Fruit fly (Drosophila melanogaster) whole organism, wandering third instar larva: ENCODE data around the gene flw.

ENCODE experiments used
- Abd-B ChIP-seq: fragments of >200 bp; optimal IDR thresholded peaks from 2 replicates; lab custom pipeline; 2017; ENCODE audit warnings: missing biosample characterization, missing genetic modification characterization
- CG32264 ChIP-seq: fragments of 200-800 bp; sonication (Bioruptor generic); optimal IDR thresholded peaks from 2 replicates; lab custom pipeline; 2016; ENCODE audit warnings: missing biosample characterization, missing genetic modification characterization
- CG9705 ChIP-seq: fragments of 200-800 bp; sonication (Bioruptor generic); optimal IDR thresholded peaks from 2 replicates; lab custom pipeline; 2018; ENCODE audit warnings: missing biosample characterization, mild to moderate bottlenecking, missing genetic modification characterization
- GATAd ChIP-seq: sonication (Bioruptor generic); optimal IDR thresholded peaks from 2 replicates; lab custom pipeline; 2016; ENCODE audit warnings: missing biosample characterization, missing genetic modification characterization
- HLH106 ChIP-seq: fragments of 200-800 bp; optimal IDR thresholded peaks from 3 replicates; lab custom pipeline; 2019; ENCODE audit warnings: missing biosample characterization, mild to moderate bottlenecking, missing genetic modification characterization, moderate library complexity
- Hnf4 ChIP-seq: fragments of 200-800 bp; sonication (Bioruptor generic); optimal IDR thresholded peaks from 2 replicates; lab custom pipeline; 2016; ENCODE audit warnings: missing biosample characterization, mild to moderate bottlenecking, missing genetic modification characterization
- Hr78 ChIP-seq: fragments of >200 bp; optimal IDR thresholded peaks from 2 replicates; lab custom pipeline; 2017; ENCODE audit warnings: missing biosample characterization, missing genetic modification characterization
- Hr83 ChIP-seq: fragments of 200-300 bp; sonication (Bioruptor generic); optimal IDR thresholded peaks from 2 replicates; lab custom pipeline; 2016; ENCODE audit warnings: missing biosample characterization, mild to moderate bottlenecking, missing genetic modification characterization, moderate library complexity; ENCODE audit not compliant: poor library complexity, severe bottlenecking
- Mio ChIP-seq: sonication (Bioruptor generic); optimal IDR thresholded peaks from 2 replicates; lab custom pipeline; 2016; ENCODE audit warnings: missing biosample characterization, missing genetic modification characterization
- Myc ChIP-seq: fragments of >200 bp; optimal IDR thresholded peaks from 2 replicates; lab custom pipeline; 2017
- OdsH ChIP-seq: fragments of 200-800 bp; sonication (Bioruptor generic); optimal IDR thresholded peaks from 2 replicates; lab custom pipeline; 2016; ENCODE audit warnings: missing biosample characterization, mild to moderate bottlenecking, missing genetic modification characterization
- Rel ChIP-seq, 2 experiments: fragments of 200-800 bp; sonication (Bioruptor generic) in 1 of 2; optimal IDR thresholded peaks; 2 replicates in 1 of 2; 3 replicates in 1 of 2; lab custom pipeline; 2016 to 2019; ENCODE audit warnings: mild to moderate bottlenecking in 2 of 2, missing biosample characterization in 2 of 2, missing genetic modification characterization in 2 of 2, moderate library complexity in 1 of 2
- Sp1 ChIP-seq: fragments of 200-800 bp; sonication (Bioruptor generic); optimal IDR thresholded peaks from 3 replicates; lab custom pipeline; 2019; ENCODE audit warnings: missing biosample characterization, mild to moderate bottlenecking, missing genetic modification characterization, moderate library complexity
- Vsx2 ChIP-seq: fragments of 200-300, 225-300 bp; sonication (Bioruptor generic); optimal IDR thresholded peaks from 2 replicates; lab custom pipeline; 2018; ENCODE audit warnings: missing biosample characterization, missing genetic modification characterization; ENCODE audit not compliant: partially characterized antibody
- br ChIP-seq: fragments of 200-800 bp; sonication (Bioruptor generic); optimal IDR thresholded peaks from 2 replicates; lab custom pipeline; 2016; ENCODE audit warnings: missing biosample characterization, missing genetic modification characterization
- brk ChIP-seq: fragments of 200-800 bp; sonication (Bioruptor generic); optimal IDR thresholded peaks from 2 replicates; lab custom pipeline; 2016; ENCODE audit warnings: missing biosample characterization, mild to moderate bottlenecking, missing genetic modification characterization
- dl ChIP-seq, 2 experiments: fragments of 175-275, 200-275 bp in 1 of 2; fragments of 200-275 bp in 1 of 2; sonication (Bioruptor generic); optimal IDR thresholded peaks; lab custom pipeline; 2018; ENCODE audit warnings: mild to moderate bottlenecking in 2 of 2, missing biosample characterization in 2 of 2, missing genetic modification characterization in 2 of 2, moderate library complexity in 2 of 2; ENCODE audit not compliant: partially characterized antibody in 2 of 2, insufficient read depth in 1 of 2
- dsf ChIP-seq: sonication (Bioruptor generic); optimal IDR thresholded peaks from 2 replicates; lab custom pipeline; 2016; ENCODE audit warnings: missing biosample characterization, missing genetic modification characterization, borderline replicate concordance
- ey ChIP-seq: fragments of 200-800 bp; sonication (Bioruptor generic); optimal IDR thresholded peaks from 2 replicates; lab custom pipeline; 2016; ENCODE audit warnings: missing biosample characterization, missing genetic modification characterization
- foxo ChIP-seq, 2 experiments: fragments of 200-800 bp; sonication (Bioruptor generic); optimal IDR thresholded peaks; 2 replicates in 1 of 2; 3 replicates in 1 of 2; lab custom pipeline; 2016 to 2017; ENCODE audit warnings: missing biosample characterization in 2 of 2, missing genetic modification characterization in 2 of 2
- fru ChIP-seq: fragments of 200-800 bp; sonication (Bioruptor generic); optimal IDR thresholded peaks from 3 replicates; lab custom pipeline; 2016; ENCODE audit warnings: missing biosample characterization, mild to moderate bottlenecking, missing genetic modification characterization
- pan ChIP-seq: fragments of >200 bp; optimal IDR thresholded peaks from 2 replicates; lab custom pipeline; 2017
- rgr ChIP-seq: fragments of 200-800 bp; sonication (Bioruptor generic); optimal IDR thresholded peaks from 3 replicates; lab custom pipeline; 2016; ENCODE audit warnings: missing biosample characterization, mild to moderate bottlenecking, missing genetic modification characterization
- sage ChIP-seq: fragments of 200-800 bp; sonication (Bioruptor generic); optimal IDR thresholded peaks from 2 replicates; lab custom pipeline; 2016; ENCODE audit warnings: missing biosample characterization, mild to moderate bottlenecking, missing genetic modification characterization
- tai ChIP-seq: sonication (Bioruptor generic); optimal IDR thresholded peaks from 2 replicates; lab custom pipeline; 2016; ENCODE audit warnings: missing biosample characterization, missing genetic modification characterization
- usp ChIP-seq: fragments of >200 bp; optimal IDR thresholded peaks from 2 replicates; lab custom pipeline; 2017; ENCODE audit warnings: missing biosample characterization, missing genetic modification characterization
- woc ChIP-seq: sonication (Bioruptor generic); optimal IDR thresholded peaks from 2 replicates; lab custom pipeline; 2016; ENCODE audit warnings: missing biosample characterization, mild to moderate bottlenecking, missing genetic modification characterization

The flw gene

DNA sequence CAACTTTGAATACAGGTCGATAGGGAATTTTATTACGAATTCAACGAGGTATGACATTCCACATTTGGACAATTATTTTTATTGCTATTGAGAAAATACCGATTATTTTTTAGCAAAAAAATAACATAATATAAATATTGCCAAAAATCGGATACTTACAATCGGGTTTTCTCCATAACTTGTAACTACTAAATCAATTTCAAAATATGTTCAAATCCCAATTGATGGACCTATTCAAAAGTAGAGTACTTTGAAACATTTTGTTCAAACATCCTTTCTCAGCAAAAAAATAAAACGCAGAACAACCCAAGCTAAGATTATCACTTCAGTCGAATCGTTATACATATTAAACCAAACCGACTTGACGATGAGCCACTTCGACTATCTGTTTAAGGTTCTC is 31.4 kb downstream of the flw start, which contains the start of gene RabX2:
Gene RabX2, plus strand, starts transcription at position 301 of the 400 bp plus-strand sequence.
- no peak for TF ChIP-seq dl (GFP tag; optimal IDR thresholded peaks at IDR 0.05; lab: Kevin White, UChicago; ENCODE audit: insufficient read depth in 1 of 2, partially characterized antibody in 2 of 2)
- TF ChIP-seq usp (GFP tag; lab: Kevin White, UChicago): no peak
- no peak for TF ChIP-seq OdsH (GFP tag; lab: Kevin White, UChicago)
- TF ChIP-seq woc (GFP tag; lab: Kevin White, UChicago): no peak
- no peak for TF ChIP-seq Sp1
- TF ChIP-seq ey: no peak
- no peak for TF ChIP-seq CG9705
- TF ChIP-seq br: no peak
- no peak for TF ChIP-seq Myc (lab: Kevin White, UChicago)
- TF ChIP-seq Hnf4 (GFP tag; lab: Kevin White, UChicago): no peak
- no peak for TF ChIP-seq Mio (GFP tag; lab: Kevin White, UChicago)
- TF ChIP-seq Abd-B (GFP tag; lab: Kevin White, UChicago): no peak
- no peak for TF ChIP-seq CG32264 (GFP tag; lab: Kevin White, UChicago)
- TF ChIP-seq sage: no peak
- TF ChIP-seq, all 38 proteins: peak for 0

DNA sequence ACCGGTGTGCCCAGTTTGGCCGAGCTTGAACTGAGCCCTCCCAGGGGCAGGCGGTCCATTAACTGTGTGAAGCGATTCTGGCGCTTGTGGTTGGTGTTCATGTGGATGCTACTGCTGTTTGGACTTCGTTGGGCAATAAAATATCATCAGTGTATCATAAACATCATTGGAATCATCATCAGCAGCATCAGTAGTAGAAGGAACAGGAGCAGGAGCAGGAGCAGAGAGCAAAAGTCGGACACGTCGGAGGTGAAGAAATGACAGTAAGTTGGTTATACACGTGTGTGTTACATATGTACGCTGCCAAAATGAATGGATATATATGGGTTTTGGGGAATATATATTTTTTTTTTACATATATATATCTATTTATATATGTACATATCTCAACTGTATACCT is 47.0 kb downstream of the flw start, which contains the start of gene CG12640:
Gene CG12640, minus strand, starts transcription at position 101 of the 400 bp plus-strand sequence.
- TF ChIP-seq CG32264 (GFP tag; lab: Kevin White, UChicago) (no peak), br (no peak), CG9705 (no peak), pan (lab: Kevin White, UChicago) (no peak), Mio (GFP tag; lab: Kevin White, UChicago) (no peak), Hr83 (no peak), rgr (GFP tag; lab: Kevin White, UChicago) (no peak), Hr78 (GFP tag; lab: Kevin White, UChicago) (no peak), brk (GFP tag; lab: Kevin White, UChicago) (no peak), fru (GFP tag; lab: Kevin White, UChicago) (no peak), Vsx2 (GFP tag; lab: Kevin White, UChicago) (no peak), foxo (GFP tag; optimal IDR thresholded peaks at IDR 0.05; lab: Kevin White, UChicago) (no peak), GATAd (GFP tag; lab: Kevin White, UChicago) (no peak)

DNA sequence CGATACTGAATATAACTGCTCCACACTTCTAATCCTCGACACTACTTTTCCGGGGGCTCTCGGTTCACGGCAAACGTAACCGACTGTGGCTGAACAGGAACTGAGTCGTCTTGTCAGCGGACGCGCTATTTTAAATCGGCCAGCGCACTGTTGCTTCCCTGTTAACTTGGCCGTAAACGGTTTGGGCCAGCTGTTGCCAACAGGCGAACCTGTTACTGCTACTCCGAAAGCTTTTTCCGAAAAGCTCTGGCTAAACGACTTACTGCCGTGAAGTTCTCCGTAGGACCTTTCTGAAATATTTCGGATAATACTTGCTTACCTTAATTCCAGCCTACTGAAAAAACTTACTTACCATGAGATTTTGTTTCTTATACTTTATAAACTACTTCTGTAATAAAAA is 69.0 kb downstream of the flw start, which contains the start of gene CG32683:
Gene CG32683, minus strand, starts transcription at position 101 of the 400 bp plus-strand sequence.
- no peak for TF ChIP-seq br
- TF ChIP-seq brk (GFP tag; lab: Kevin White, UChicago): no peak
- no peak for TF ChIP-seq HLH106
- TF ChIP-seq foxo (GFP tag; optimal IDR thresholded peaks at IDR 0.05; lab: Kevin White, UChicago): no peak
- no peak for TF ChIP-seq Rel (GFP tag; optimal IDR thresholded peaks at IDR 0.05; lab: Kevin White, UChicago)
- TF ChIP-seq Rel (tag; optimal IDR thresholded peaks at IDR 0.05; lab: Kevin White, UChicago): no peak
- no peak for TF ChIP-seq OdsH (GFP tag; lab: Kevin White, UChicago)
- TF ChIP-seq dsf (GFP tag; lab: Kevin White, UChicago): no peak
- no peak for TF ChIP-seq Myc (lab: Kevin White, UChicago)
- TF ChIP-seq tai (GFP tag; lab: Kevin White, UChicago): no peak
